Worm (Caenorhabditis elegans) whole organism, L1 larva: Measurements from ENCODE around the gene R10E4.7.

Source experiments
- C04F5.9 ChIP-seq: sonication (generic microtip); optimal IDR thresholded peaks from 2 replicates; lab custom pipeline; 2016; ENCODE audit warnings: missing genetic modification characterization, missing compliant biosample characterization
- aha-1 ChIP-seq: fragments of 150-350 bp; optimal IDR thresholded peaks from 2 replicates; lab custom pipeline; 2014; ENCODE audit warnings: missing biosample characterization, missing genetic modification characterization
- alr-1 ChIP-seq: fragments of 200-800 bp; sonication (Bioruptor generic); optimal IDR thresholded peaks from 2 replicates; lab custom pipeline; 2018; ENCODE audit warnings: borderline replicate concordance, mild to moderate bottlenecking, missing genetic modification characterization, missing compliant biosample characterization
- ceh-90 ChIP-seq: sonication (generic microtip); optimal IDR thresholded peaks from 2 replicates; lab custom pipeline; 2016; ENCODE audit warnings: missing genetic modification characterization, missing compliant biosample characterization
- ces-1 ChIP-seq: fragments of 150-350 bp; optimal IDR thresholded peaks from 2 replicates; lab custom pipeline; 2014; ENCODE audit warnings: missing biosample characterization, missing genetic modification reagents, missing genetic modification characterization
- efl-3 ChIP-seq: fragments of 200-800 bp; sonication (Bioruptor generic); optimal IDR thresholded peaks from 2 replicates; lab custom pipeline; 2018; ENCODE audit warnings: mild to moderate bottlenecking, missing genetic modification characterization, missing compliant biosample characterization
- elt-2 ChIP-seq: sonication (generic microtip); optimal IDR thresholded peaks from 2 replicates; lab custom pipeline; 2016; ENCODE audit warnings: missing genetic modification characterization, mild to moderate bottlenecking, inconsistent platforms, missing compliant biosample characterization, missing genetic modification reagents
- elt-3 ChIP-seq, 6 experiments: fragments of 150-350 bp in 1 of 6; sonication (generic microtip); optimal IDR thresholded peaks; 2 replicates each; lab custom pipeline; 2017 to 2018; ENCODE audit warnings: missing biosample characterization in 6 of 6, missing genetic modification characterization in 6 of 6, inconsistent platforms in 1 of 6
- ets-5 ChIP-seq: fragments of 200-800 bp; sonication (Bioruptor generic); IDR thresholded peaks from 2 replicates; pipeline ENCODE4 v1.3.6; 2022; ENCODE audit warnings: missing genetic modification characterization, missing compliant biosample characterization
- fkh-10 ChIP-seq: sonication (generic microtip); optimal IDR thresholded peaks from 2 replicates; lab custom pipeline; 2017; ENCODE audit warnings: missing biosample characterization, missing genetic modification reagents, missing genetic modification characterization
- fkh-8 ChIP-seq: sonication (generic microtip); optimal IDR thresholded peaks from 2 replicates; lab custom pipeline; 2016; ENCODE audit warnings: mild to moderate bottlenecking, missing genetic modification characterization, missing compliant biosample characterization
- hlh-17 ChIP-seq: fragments of 200-800 bp; sonication (Bioruptor generic); optimal IDR thresholded peaks from 2 replicates; lab custom pipeline; 2018; ENCODE audit warnings: missing genetic modification characterization, mild to moderate bottlenecking, missing compliant biosample characterization, moderate library complexity, borderline replicate concordance
- hlh-4 ChIP-seq: sonication (generic microtip); optimal IDR thresholded peaks from 2 replicates; lab custom pipeline; 2016; ENCODE audit warnings: mild to moderate bottlenecking, missing genetic modification characterization, missing compliant biosample characterization
- hpl-2 ChIP-seq: fragments of 150-350 bp; optimal IDR thresholded peaks from 2 replicates; lab custom pipeline; 2014; ENCODE audit warnings: missing biosample characterization, missing genetic modification reagents, missing genetic modification characterization
- jun-1 ChIP-seq: fragments of 150-350 bp; optimal IDR thresholded peaks from 2 replicates; lab custom pipeline; 2014; ENCODE audit warnings: missing biosample characterization, missing genetic modification reagents, missing genetic modification characterization
- lin-13 ChIP-seq: fragments of 150-350 bp; optimal IDR thresholded peaks from 2 replicates; lab custom pipeline; 2014; ENCODE audit warnings: missing biosample characterization, missing genetic modification reagents, missing genetic modification characterization
- lin-15B ChIP-seq: fragments of 150-350 bp; sonication (generic microtip); optimal IDR thresholded peaks from 3 replicates; lab custom pipeline; 2014; ENCODE audit warnings: missing biosample characterization, missing genetic modification characterization
- lin-35 ChIP-seq, 2 experiments: fragments of 150-350 bp; optimal IDR thresholded peaks; 2 replicates each; lab custom pipeline; 2014; ENCODE audit warnings: missing biosample characterization in 2 of 2, missing genetic modification characterization in 2 of 2, missing genetic modification reagents in 2 of 2
- mdl-1 ChIP-seq, 2 experiments: fragments of 150-350 bp; optimal IDR thresholded peaks; 2 replicates each; lab custom pipeline; 2014 to 2017; ENCODE audit warnings: missing biosample characterization in 2 of 2, missing genetic modification characterization in 2 of 2, inconsistent platforms in 1 of 2
- nhr-11 ChIP-seq: fragments of 150-350 bp; optimal IDR thresholded peaks from 2 replicates; lab custom pipeline; 2014; ENCODE audit warnings: missing biosample characterization, missing genetic modification characterization
- nhr-12 ChIP-seq: sonication (generic microtip); optimal IDR thresholded peaks from 2 replicates; lab custom pipeline; 2017; ENCODE audit warnings: missing biosample characterization, missing genetic modification characterization
- nhr-19 ChIP-seq: fragments of 200-800 bp; sonication (Bioruptor generic); conservative IDR thresholded peaks from 2 replicates; pipeline ENCODE4 v1.3.6; 2022; ENCODE audit warnings: missing genetic modification characterization, missing compliant biosample characterization
- nhr-47 ChIP-seq: sonication (generic microtip); optimal IDR thresholded peaks from 2 replicates; lab custom pipeline; 2016; ENCODE audit warnings: mild to moderate bottlenecking, missing genetic modification characterization, moderate library complexity, missing compliant biosample characterization
- nhr-71 ChIP-seq: sonication (generic microtip); optimal IDR thresholded peaks from 2 replicates; lab custom pipeline; 2016; ENCODE audit warnings: mild to moderate bottlenecking, missing genetic modification characterization, moderate library complexity, missing compliant biosample characterization
- nhr-76 ChIP-seq: sonication (generic microtip); optimal IDR thresholded peaks from 2 replicates; lab custom pipeline; 2017; ENCODE audit warnings: missing biosample characterization, missing genetic modification characterization
- pag-3 ChIP-seq: sonication (generic microtip); optimal IDR thresholded peaks from 2 replicates; lab custom pipeline; 2017; ENCODE audit warnings: missing genetic modification characterization, mild to moderate bottlenecking, missing compliant biosample characterization, antibody characterized with exemption, borderline replicate concordance; ENCODE audit not compliant: insufficient read depth
- pqm-1 ChIP-seq: sonication (generic microtip); optimal IDR thresholded peaks from 3 replicates; lab custom pipeline; 2017; ENCODE audit warnings: missing biosample characterization, missing genetic modification characterization
- rnt-1 ChIP-seq: sonication (generic microtip); optimal IDR thresholded peaks from 2 replicates; lab custom pipeline; 2016; ENCODE audit warnings: mild to moderate bottlenecking, missing genetic modification characterization, moderate library complexity, missing compliant biosample characterization
- snpc-4 ChIP-seq: fragments of 150-350 bp; optimal IDR thresholded peaks from 2 replicates; lab custom pipeline; 2014; ENCODE audit warnings: missing biosample characterization, missing genetic modification characterization
- sox-4 ChIP-seq: sonication (generic microtip); optimal IDR thresholded peaks from 2 replicates; lab custom pipeline; 2016; ENCODE audit warnings: missing genetic modification characterization, missing compliant biosample characterization
- sup-37 ChIP-seq: fragments of 200-800 bp; sonication (Bioruptor generic); optimal IDR thresholded peaks from 2 replicates; lab custom pipeline; 2018; ENCODE audit warnings: mild to moderate bottlenecking, missing genetic modification characterization, missing compliant biosample characterization
- tbx-2 ChIP-seq: sonication (generic microtip); optimal IDR thresholded peaks from 2 replicates; lab custom pipeline; 2016; ENCODE audit warnings: missing genetic modification characterization, missing compliant biosample characterization
- tlp-1 ChIP-seq: fragments of 150-350 bp; optimal IDR thresholded peaks from 2 replicates; lab custom pipeline; 2014; ENCODE audit warnings: missing biosample characterization, missing genetic modification characterization
- unc-62 ChIP-seq: fragments of 150-350 bp; optimal IDR thresholded peaks from 2 replicates; lab custom pipeline; 2014; ENCODE audit warnings: missing biosample characterization, missing genetic modification reagents, missing genetic modification characterization
- unc-86 ChIP-seq: sonication (generic microtip); optimal IDR thresholded peaks from 2 replicates; lab custom pipeline; 2016; ENCODE audit warnings: missing genetic modification characterization, missing compliant biosample characterization
- unc-98 ChIP-seq: fragments of 200-800 bp; sonication (Bioruptor generic); IDR thresholded peaks from 2 replicates; pipeline ENCODE4 v1.3.6; 2022; ENCODE audit warnings: missing genetic modification characterization, missing compliant biosample characterization
- vab-15 ChIP-seq: sonication (generic microtip); optimal IDR thresholded peaks from 2 replicates; lab custom pipeline; 2017; ENCODE audit warnings: missing genotype, mild to moderate bottlenecking, missing genetic modification characterization, missing compliant biosample characterization
- xbp-1 ChIP-seq: sonication (generic microtip); optimal IDR thresholded peaks from 2 replicates; lab custom pipeline; 2016; ENCODE audit warnings: missing genetic modification characterization, missing compliant biosample characterization
- zip-4 ChIP-seq: fragments of 200-800 bp; sonication (Bioruptor generic); optimal IDR thresholded peaks from 2 replicates; lab custom pipeline; 2018; ENCODE audit warnings: mild to moderate bottlenecking, missing genetic modification characterization, moderate library complexity, missing compliant biosample characterization
- ztf-11 ChIP-seq, 2 experiments: sonication (generic microtip); optimal IDR thresholded peaks; 2 replicates each; lab custom pipeline; 2016 to 2017; ENCODE audit warnings: missing genetic modification characterization in 2 of 2, missing biosample characterization in 1 of 2, missing compliant biosample characterization in 1 of 2

The R10E4.7 gene

DNA sequence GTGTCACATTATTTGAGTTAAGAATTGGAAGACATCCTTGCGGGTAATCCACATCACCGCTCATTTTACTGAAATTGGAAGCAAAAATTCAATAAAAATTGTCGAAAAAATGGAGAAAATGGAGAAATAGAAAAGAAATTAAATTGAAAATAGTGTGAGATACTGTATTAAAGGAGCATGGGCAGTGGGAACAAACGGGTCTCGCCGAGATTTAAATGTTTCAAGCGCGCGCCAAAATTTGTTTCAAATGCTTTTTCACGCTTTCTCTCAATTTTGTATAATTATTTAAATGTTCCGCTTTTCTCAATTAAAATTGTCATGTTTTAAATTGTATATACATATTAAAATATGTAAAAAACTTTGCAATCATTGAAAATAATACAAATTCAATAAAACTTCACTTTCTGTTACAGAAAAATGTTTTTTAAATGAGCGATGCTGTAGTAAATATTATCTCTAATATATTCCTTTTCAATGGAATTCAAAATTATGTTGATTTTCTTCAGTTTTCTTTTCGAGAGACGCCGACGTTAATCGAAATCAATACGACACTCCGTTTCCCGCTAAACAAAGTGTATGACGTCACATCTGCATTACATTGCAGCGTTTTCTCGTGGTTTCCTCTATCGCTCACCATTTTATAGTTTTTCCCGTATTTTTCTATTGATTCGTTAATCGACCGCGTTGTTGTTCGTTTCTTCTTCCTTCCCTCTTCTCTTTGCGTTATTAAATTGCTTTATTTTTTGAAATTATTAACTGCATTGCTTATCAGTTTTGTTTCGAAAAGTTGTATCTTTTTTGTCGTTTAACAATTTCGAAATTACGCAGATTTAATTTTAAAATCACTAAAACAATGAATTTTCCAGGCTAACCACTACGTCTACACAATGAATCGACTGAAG is 18.7 kb downstream of the R10E4.7 start, which contains the start of the genes evl-14 and dcn-1 (continued):
- TF ChIP-seq tlp-1 (tag; lab: Kevin White, UChicago): no peak
- no peak for TF ChIP-seq zip-4 (GFP tag; lab: Kevin White, UChicago)
- TF ChIP-seq elt-2 (tag; lab: Kevin White, UChicago): no peak
- TF ChIP-seq lin-13 (GFP tag; lab: Kevin White, UChicago): peak; percentile 68
- TF ChIP-seq jun-1: peak; percentile 50
- TF ChIP-seq ets-5 (GFP tag; lab: Robert Waterston, UW): no peak
- TF ChIP-seq alr-1: no peak
- TF ChIP-seq pqm-1 (tag; lab: Kevin White, UChicago): no peak
- TF ChIP-seq aha-1 (tag; lab: Kevin White, UChicago): no peak
- TF ChIP-seq xbp-1 (tag; lab: Kevin White, UChicago): peak; percentile 82
- TF ChIP-seq vab-15 (tag; lab: Kevin White, UChicago): no peak
- peak; percentile 11 for TF ChIP-seq snpc-4
- TF ChIP-seq hlh-4 (tag; lab: Kevin White, UChicago): no peak
- no peak for TF ChIP-seq unc-62 (GFP tag; lab: Kevin White, UChicago)
- no peak for TF ChIP-seq rnt-1 (tag; lab: Kevin White, UChicago)
- no peak for TF ChIP-seq fkh-10 (GFP tag; lab: Kevin White, UChicago)
- TF ChIP-seq pag-3: no peak
- TF ChIP-seq ztf-11 (tag; optimal IDR thresholded peaks at IDR 0.05; lab: Kevin White, UChicago): no peak
- no peak for TF ChIP-seq ceh-90
- peak; percentile 6 for TF ChIP-seq hpl-2 (GFP tag; lab: Kevin White, UChicago)
- peak; percentile 65 for TF ChIP-seq unc-86 (tag; lab: Kevin White, UChicago)
- TF ChIP-seq tbx-2 (tag; lab: Kevin White, UChicago): peak; percentile 75
- TF ChIP-seq nhr-11 (tag; lab: Kevin White, UChicago): no peak
- peak; percentile 65 for TF ChIP-seq lin-15B (tag; lab: Kevin White, UChicago)
- peak; percentile 90 for TF ChIP-seq nhr-71
- peak in 1 of 6 experiments; percentile 84 for TF ChIP-seq elt-3 (tag; optimal IDR thresholded peaks at IDR 0.05; lab: Kevin White, UChicago)
- no peak for TF ChIP-seq hlh-17 (GFP tag; lab: Kevin White, UChicago)
- TF ChIP-seq mdl-1 (tag; optimal IDR thresholded peaks at IDR 0.05; lab: Kevin White, UChicago): peak in 1 of 2 experiments; percentile 88
- peak; percentile 83 for TF ChIP-seq fkh-8
- no peak for TF ChIP-seq unc-98
- no peak for TF ChIP-seq sox-4 (tag; lab: Kevin White, UChicago)
- no peak for TF ChIP-seq nhr-76 (tag; lab: Kevin White, UChicago)
- TF ChIP-seq nhr-47 (tag; lab: Kevin White, UChicago): peak; percentile 79
- TF ChIP-seq, all 84 proteins: peak for 35

DNA sequence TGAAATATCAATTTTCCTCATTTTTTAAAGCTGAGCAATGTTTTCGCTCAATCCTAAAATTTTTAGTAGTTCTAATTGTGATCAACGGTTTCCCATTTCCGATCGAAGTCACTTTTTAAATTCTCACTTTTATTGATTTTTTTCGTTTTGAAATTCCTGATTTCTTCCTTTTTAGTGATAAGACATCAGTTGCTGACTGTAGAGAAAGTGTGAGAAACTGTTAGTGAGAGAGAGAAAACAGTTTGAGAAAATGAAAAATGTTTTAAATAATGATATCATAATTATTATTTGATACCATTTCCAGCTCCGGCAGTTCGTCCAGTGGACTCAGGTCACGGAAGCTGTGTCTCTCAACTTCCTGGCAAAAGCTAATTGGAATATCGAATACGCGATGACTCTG is 19.9 kb downstream of the R10E4.7 start:
- TF ChIP-seq hpl-2 (GFP tag; lab: Kevin White, UChicago): no peak
- no peak for TF ChIP-seq sox-4 (tag; lab: Kevin White, UChicago)
- TF ChIP-seq ces-1 (GFP tag; lab: Kevin White, UChicago): no peak
- TF ChIP-seq C04F5.9 (tag; lab: Kevin White, UChicago): no peak
- no peak for TF ChIP-seq sup-37 (GFP tag; lab: Kevin White, UChicago)
- TF ChIP-seq lin-35 (GFP tag; optimal IDR thresholded peaks at IDR 0.05; lab: Kevin White, UChicago): no peak
- TF ChIP-seq efl-3 (GFP tag; lab: Kevin White, UChicago): no peak
- no peak for TF ChIP-seq tlp-1 (tag; lab: Kevin White, UChicago)
- TF ChIP-seq vab-15 (tag; lab: Kevin White, UChicago): no peak
- no peak for TF ChIP-seq nhr-19
- TF ChIP-seq nhr-12 (tag; lab: Kevin White, UChicago): no peak
